Fruit fly (Drosophila melanogaster) whole organism, embryonic: Measurements from ENCODE around the gene Glys.

Experiments used
- Antp ChIP-seq: fragments of 200-800 bp; sonication (Bioruptor generic); optimal IDR thresholded peaks from 3 replicates; lab custom pipeline; 2016; ENCODE audit warnings: missing biosample characterization, missing genetic modification characterization
- CG11456 ChIP-seq: fragments of 200-800 bp; sonication (Bioruptor generic); IDR thresholded peaks from 3 replicates; pipeline ENCODE4 v1.3.6; 2022; ENCODE audit warnings: missing biosample characterization, missing genetic modification characterization
- CG11504 ChIP-seq: fragments of 200-800 bp; sonication (Bioruptor generic); optimal IDR thresholded peaks from 3 replicates; lab custom pipeline; 2019; ENCODE audit warnings: missing biosample characterization, mild to moderate bottlenecking, missing genetic modification characterization, moderate library complexity
- CG11696 ChIP-seq: fragments of 200-800 bp; sonication (Bioruptor generic); IDR thresholded peaks from 2 replicates; pipeline ENCODE4 v1.3.6; 2022; ENCODE audit warnings: missing biosample characterization, missing genetic modification characterization
- CG12236 ChIP-seq: fragments of 200-800 bp; sonication (Bioruptor generic); optimal IDR thresholded peaks from 2 replicates; lab custom pipeline; 2016; ENCODE audit warnings: missing biosample characterization, missing genetic modification characterization
- CG12769 ChIP-seq: fragments of 200-800 bp; sonication (Bioruptor generic); optimal IDR thresholded peaks from 2 replicates; lab custom pipeline; 2019; ENCODE audit warnings: missing biosample characterization, mild to moderate bottlenecking, missing genetic modification characterization, moderate library complexity
- CG14667 ChIP-seq: fragments of 200-800 bp; sonication (Bioruptor generic); IDR thresholded peaks from 2 replicates; pipeline ENCODE4 v1.3.6; 2022; ENCODE audit warnings: missing biosample characterization, missing genetic modification characterization
- CG14710 ChIP-seq: fragments of 200-800 bp; sonication (Bioruptor generic); optimal IDR thresholded peaks from 3 replicates; lab custom pipeline; 2019; ENCODE audit warnings: missing biosample characterization, mild to moderate bottlenecking, missing genetic modification characterization, moderate library complexity
- CG15601 ChIP-seq: fragments of 200-800 bp; sonication (Bioruptor generic); optimal IDR thresholded peaks from 3 replicates; lab custom pipeline; 2019; ENCODE audit warnings: missing biosample characterization, mild to moderate bottlenecking, missing genetic modification characterization, moderate library complexity
- CG1647 ChIP-seq: fragments of 200-800 bp; sonication (Bioruptor generic); optimal IDR thresholded peaks from 3 replicates; lab custom pipeline; 2016; ENCODE audit warnings: missing biosample characterization, missing genetic modification characterization
- CG17328 ChIP-seq: fragments of 200-800 bp; sonication (Bioruptor generic); IDR thresholded peaks from 2 replicates; pipeline ENCODE4 v1.3.6; 2022; ENCODE audit warnings: missing biosample characterization, missing genetic modification characterization
- CG17612 ChIP-seq: fragments of 200-800 bp; sonication (Bioruptor generic); IDR thresholded peaks from 2 replicates; pipeline ENCODE4 v1.3.6; 2022; ENCODE audit warnings: missing biosample characterization, missing genetic modification characterization
- CG1832 ChIP-seq: fragments of 200-800 bp; sonication (Bioruptor generic); optimal IDR thresholded peaks from 2 replicates; lab custom pipeline; 2017; ENCODE audit warnings: missing biosample characterization, mild to moderate bottlenecking, missing genetic modification characterization, inconsistent platforms
- CG31441 ChIP-seq: fragments of 200-800 bp; sonication (Bioruptor generic); IDR thresholded peaks from 2 replicates; pipeline ENCODE4 v1.3.6; 2022; ENCODE audit warnings: missing biosample characterization, missing genetic modification characterization
- CG33557 ChIP-seq: fragments of 200-800 bp; sonication (Bioruptor generic); optimal IDR thresholded peaks from 2 replicates; lab custom pipeline; 2019; ENCODE audit warnings: missing biosample characterization, mild to moderate bottlenecking, missing genetic modification characterization, moderate library complexity
- CG42726 ChIP-seq: fragments of 200-800 bp; sonication (Bioruptor generic); IDR thresholded peaks from 2 replicates; pipeline ENCODE4 v1.3.6; 2022; ENCODE audit warnings: missing biosample characterization, missing genetic modification characterization; ENCODE audit not compliant: partially characterized antibody
- CG4328 ChIP-seq: fragments of 200-800 bp; sonication (Bioruptor generic); optimal IDR thresholded peaks from 3 replicates; lab custom pipeline; 2017; ENCODE audit warnings: missing biosample characterization, missing genetic modification reagents, missing genetic modification characterization
- CG4360 ChIP-seq: fragments of 200-800 bp; sonication (Bioruptor generic); IDR thresholded peaks from 2 replicates; pipeline ENCODE4 v1.3.6; 2022; ENCODE audit warnings: missing biosample characterization, missing genetic modification characterization
- CG4707 ChIP-seq: fragments of 200-800 bp; sonication (Bioruptor generic); optimal IDR thresholded peaks from 2 replicates; lab custom pipeline; 2018; ENCODE audit warnings: missing biosample characterization, mild to moderate bottlenecking, missing genetic modification characterization, moderate library complexity
- CG5180 ChIP-seq: fragments of 200-800 bp; sonication (Bioruptor generic); optimal IDR thresholded peaks from 3 replicates; lab custom pipeline; 2017; ENCODE audit warnings: missing biosample characterization, missing genetic modification characterization, mild to moderate bottlenecking, moderate library complexity, missing genetic modification reagents
- CG6813 ChIP-seq: fragments of 200-800 bp; sonication (Bioruptor generic); optimal IDR thresholded peaks from 2 replicates; lab custom pipeline; 2017; ENCODE audit warnings: missing biosample characterization, missing genetic modification characterization, mild to moderate bottlenecking, moderate library complexity, missing genetic modification reagents
- CG8290 ChIP-seq, 3 experiments: fragments of 200-800 bp; sonication (Bioruptor generic); optimal IDR thresholded peaks; 2 replicates each; lab custom pipeline; 2016 to 2019; ENCODE audit warnings: missing biosample characterization in 3 of 3, missing genetic modification characterization in 3 of 3, mild to moderate bottlenecking in 2 of 3, moderate library complexity in 1 of 3
- CkIIα-i1 ChIP-seq: fragments of 200-800 bp; sonication (Bioruptor generic); IDR thresholded peaks from 2 replicates; pipeline ENCODE4 v1.3.6; 2022; ENCODE audit warnings: missing biosample characterization, missing genetic modification characterization
- ERR ChIP-seq: fragments of 200-800 bp; sonication (Bioruptor generic); optimal IDR thresholded peaks from 2 replicates; lab custom pipeline; 2016; ENCODE audit warnings: missing biosample characterization, missing genetic modification characterization
- Eip74EF ChIP-seq, 2 experiments: fragments of 200-800 bp in 1 of 2; fragments of >200 bp in 1 of 2; sonication (Bioruptor generic) in 1 of 2; optimal IDR thresholded peaks; 2 replicates each; lab custom pipeline; 2017 to 2019; ENCODE audit warnings: missing biosample characterization in 2 of 2, missing genetic modification characterization in 2 of 2, mild to moderate bottlenecking in 1 of 2, moderate library complexity in 1 of 2
- HLH3B ChIP-seq: fragments of 200-800 bp; sonication (Bioruptor generic); IDR thresholded peaks from 2 replicates; pipeline ENCODE4 v1.3.6; 2022; ENCODE audit warnings: missing biosample characterization, missing genetic modification characterization
- Lim3 ChIP-seq: fragments of 200-800 bp; sonication (Bioruptor generic); IDR thresholded peaks from 2 replicates; pipeline ENCODE4 v1.3.6; 2022; ENCODE audit warnings: missing biosample characterization, missing genetic modification characterization
- MTF-1 ChIP-seq: fragments of 200-800 bp; sonication (Bioruptor generic); optimal IDR thresholded peaks from 2 replicates; lab custom pipeline; 2018; ENCODE audit warnings: missing biosample characterization, mild to moderate bottlenecking, missing genetic modification characterization, borderline replicate concordance
- Opbp ChIP-seq: fragments of 200-800 bp; sonication (Bioruptor generic); IDR thresholded peaks from 3 replicates; pipeline ENCODE4 v1.3.6; 2022; ENCODE audit warnings: missing biosample characterization, missing genetic modification characterization; ENCODE audit not compliant: partially characterized antibody
- Ravus ChIP-seq: fragments of 200-800 bp; sonication (Bioruptor generic); IDR thresholded peaks from 2 replicates; pipeline ENCODE4 v1.3.6; 2022; ENCODE audit warnings: missing biosample characterization, missing genetic modification characterization
- Scr ChIP-seq: fragments of 200-800 bp; sonication (Bioruptor generic); IDR thresholded peaks from 2 replicates; pipeline ENCODE4 v1.3.6; 2022; ENCODE audit warnings: missing biosample characterization, missing genetic modification characterization; ENCODE audit not compliant: partially characterized antibody
- Ssrp ChIP-seq: fragments of 200-800 bp; sonication (Bioruptor generic); optimal IDR thresholded peaks from 2 replicates; lab custom pipeline; 2018; ENCODE audit warnings: missing biosample characterization, mild to moderate bottlenecking, missing genetic modification characterization, moderate library complexity
- TFAM ChIP-seq: fragments of 200-800 bp; sonication (Bioruptor generic); optimal IDR thresholded peaks from 2 replicates; lab custom pipeline; 2017; ENCODE audit warnings: missing biosample characterization, missing genetic modification characterization, inconsistent platforms
- Trl ChIP-seq, 3 experiments: fragments of >200 bp in 2 of 3; fragments of 200-800 bp in 1 of 3; sonication (Bioruptor generic) in 1 of 3; optimal IDR thresholded peaks; 2 replicates in 1 of 3; 3 replicates in 2 of 3; lab custom pipeline; 2016 to 2017; ENCODE audit warnings: missing biosample characterization in 1 of 3, missing genetic modification characterization in 1 of 3
- Usf ChIP-seq: fragments of 200-800 bp; sonication (Bioruptor generic); optimal IDR thresholded peaks from 2 replicates; lab custom pipeline; 2017; ENCODE audit warnings: missing genotype, missing biosample characterization, missing genetic modification characterization
- ab ChIP-seq: fragments of 200-800 bp; sonication (Bioruptor generic); optimal IDR thresholded peaks from 2 replicates; lab custom pipeline; 2016; ENCODE audit warnings: missing biosample characterization, missing genetic modification characterization
- amos ChIP-seq: fragments of 200-800 bp; sonication (Bioruptor generic); IDR thresholded peaks from 2 replicates; pipeline ENCODE4 v1.3.6; 2022; ENCODE audit warnings: missing biosample characterization, missing genetic modification characterization; ENCODE audit not compliant: partially characterized antibody
- dimm ChIP-seq: fragments of 200-800 bp; sonication (Bioruptor generic); IDR thresholded peaks from 2 replicates; pipeline ENCODE4 v1.3.6; 2022; ENCODE audit warnings: missing biosample characterization, missing genetic modification characterization
- en ChIP-seq: fragments of 200-800 bp; sonication (Bioruptor generic); optimal IDR thresholded peaks from 2 replicates; lab custom pipeline; 2016; ENCODE audit warnings: missing biosample characterization, missing genetic modification characterization
- insv ChIP-seq, 2 experiments: fragments of 200-800 bp; sonication (Bioruptor generic); optimal IDR thresholded peaks; 3 replicates each; lab custom pipeline; 2016 to 2018; ENCODE audit warnings: missing biosample characterization in 2 of 2, missing genetic modification characterization in 2 of 2
- mam ChIP-seq: fragments of 200-800 bp; sonication (Bioruptor generic); optimal IDR thresholded peaks from 3 replicates; lab custom pipeline; 2016; ENCODE audit warnings: missing biosample characterization, missing genetic modification characterization
- mirr ChIP-seq: fragments of 200-800 bp; sonication (Bioruptor generic); optimal IDR thresholded peaks from 3 replicates; lab custom pipeline; 2018; ENCODE audit warnings: missing biosample characterization, mild to moderate bottlenecking, missing genetic modification characterization
- otp ChIP-seq: fragments of 200-800 bp; sonication (Bioruptor generic); IDR thresholded peaks from 3 replicates; pipeline ENCODE4, ENCODE4 v1.3.6; 2022; ENCODE audit warnings: missing biosample characterization, missing genetic modification characterization
- pho ChIP-seq: fragments of 200-800 bp; sonication (Bioruptor generic); optimal IDR thresholded peaks from 2 replicates; lab custom pipeline; 2016; ENCODE audit warnings: missing biosample characterization, missing genetic modification characterization
- so ChIP-seq: fragments of 200-800 bp; sonication (Bioruptor generic); IDR thresholded peaks from 3 replicates; pipeline ENCODE4 v1.3.6; 2022; ENCODE audit warnings: missing biosample characterization, missing genetic modification characterization
- sqz ChIP-seq: fragments of 200-800 bp; sonication (Bioruptor generic); optimal IDR thresholded peaks from 3 replicates; lab custom pipeline; 2018; ENCODE audit warnings: missing biosample characterization, mild to moderate bottlenecking, missing genetic modification characterization
- tgo ChIP-seq: fragments of 200-800 bp; sonication (Bioruptor generic); IDR thresholded peaks from 3 replicates; pipeline ENCODE4 v1.3.6; 2022; ENCODE audit warnings: missing biosample characterization, missing genetic modification characterization
- vfl ChIP-seq: fragments of 200-800 bp; sonication (Bioruptor generic); optimal IDR thresholded peaks from 2 replicates; lab custom pipeline; 2016; ENCODE audit warnings: missing biosample characterization, missing genetic modification characterization
- vnd ChIP-seq: fragments of 200-800 bp; sonication (Bioruptor generic); IDR thresholded peaks from 3 replicates; pipeline ENCODE4 v1.3.6; 2022; ENCODE audit warnings: missing biosample characterization, missing genetic modification characterization; ENCODE audit not compliant: partially characterized antibody
- zen2 ChIP-seq: fragments of 200-800 bp; sonication (Bioruptor generic); IDR thresholded peaks from 3 replicates; pipeline ENCODE4 v1.3.6; 2022; ENCODE audit warnings: missing biosample characterization, missing genetic modification characterization; ENCODE audit not compliant: partially characterized antibody

Glys gene

DNA sequence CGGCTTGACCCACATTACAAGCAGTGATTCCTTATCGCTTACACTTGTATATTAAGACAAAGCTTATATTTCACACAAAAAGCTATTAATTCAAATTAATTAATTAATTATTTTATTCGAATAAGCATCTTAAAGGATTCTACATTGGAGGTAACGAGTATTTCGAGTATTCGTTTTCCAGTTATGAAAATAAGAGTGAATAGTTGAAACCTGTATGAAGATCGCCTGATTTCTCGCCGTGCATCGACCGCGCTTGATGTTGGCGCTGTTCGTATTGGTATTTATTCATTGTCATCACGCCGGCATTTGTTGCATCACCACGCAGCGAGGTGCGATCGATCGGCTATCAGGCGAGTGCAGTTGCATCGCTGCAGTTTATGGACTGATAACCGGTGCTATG lies 1.8 kb downstream of the Glys start (continued):
- TF ChIP-seq zen2 (no peak), Usf (GFP tag; lab: Kevin White, UChicago) (no peak), en (no peak), CG17328 (GFP tag; lab: Robert Waterston, UW) (0 out of 2 replicates have a peak, but pooled peaks have one; percentile 44), CG17612 (GFP tag; lab: Robert Waterston, UW) (no peak), HLH3B (GFP tag; lab: Robert Waterston, UW) (peak; percentile 56), CG5180 (GFP tag; lab: Kevin White, UChicago) (peak; percentile 58), Opbp (GFP tag; lab: Robert Waterston, UW) (no peak), TFAM (GFP tag; lab: Kevin White, UChicago) (no peak), mirr (GFP tag; lab: Kevin White, UChicago) (no peak), CG33557 (no peak), amos (GFP tag; lab: Robert Waterston, UW) (no peak), CG14667 (GFP tag; lab: Robert Waterston, UW) (peak; percentile 52; the same call in 1 of the 2 replicates), MTF-1 (GFP tag; lab: Kevin White, UChicago) (no peak), Trl (optimal IDR thresholded peaks at IDR 0.05; lab: Kevin White, UChicago) (no peak), Trl (GFP tag; optimal IDR thresholded peaks at IDR 0.05; lab: Kevin White, UChicago) (no peak), insv (GFP tag; optimal IDR thresholded peaks at IDR 0.05; lab: Kevin White, UChicago) (no peak), Ssrp (peak; percentile 24), CG31441 (GFP tag; lab: Robert Waterston, UW) (peak; percentile 76), dimm (GFP tag; lab: Robert Waterston, UW) (no peak), CG11504 (tag; lab: Kevin White, UChicago) (peak; percentile 62), Lim3 (GFP tag; lab: Robert Waterston, UW) (no peak), CG12236 (GFP tag; lab: Kevin White, UChicago) (no peak), CG11696 (peak; percentile 27; the same call in 1 of the 2 replicates), pho (GFP tag; lab: Kevin White, UChicago) (no peak), vfl (GFP tag; lab: Kevin White, UChicago) (no peak), CG15601 (tag; lab: Kevin White, UChicago) (peak; percentile 41), CG4360 (no peak), Antp (no peak), otp (GFP tag; lab: Robert Waterston, UW) (no peak), CG14710 (no peak), mam (GFP tag; lab: Kevin White, UChicago) (no peak), Ravus (GFP tag; lab: Robert Waterston, UW) (no peak), CG6813 (GFP tag; lab: Kevin White, UChicago) (peak; percentile 49), CG8290 (GFP tag; optimal IDR thresholded peaks at IDR 0.05; lab: Kevin White, UChicago) (no peak), CG8290 (tag; optimal IDR thresholded peaks at IDR 0.05; lab: Kevin White, UChicago) (no peak), ab (no peak), CG4707 (GFP tag; lab: Kevin White, UChicago) (no peak), CG1647 (no peak), CG1832 (GFP tag; lab: Kevin White, UChicago) (no peak), CG12769 (tag; lab: Kevin White, UChicago) (no peak), CkIIα-i1 (GFP tag; lab: Robert Waterston, UW) (no peak), CG11456 (GFP tag; lab: Robert Waterston, UW) (no peak), Scr (no peak), sqz (GFP tag; lab: Kevin White, UChicago) (no peak), ERR (GFP tag; lab: Kevin White, UChicago) (no peak), CG4328 (GFP tag; lab: Kevin White, UChicago) (no peak), tgo (GFP tag; lab: Robert Waterston, UW) (peak; percentile 61; the same call in 1 of the 3 replicates), CG42726 (GFP tag; lab: Robert Waterston, UW) (no peak), so (no peak), vnd (GFP tag; lab: Robert Waterston, UW) (no peak), Eip74EF (GFP tag; optimal IDR thresholded peaks at IDR 0.05; lab: Kevin White, UChicago) (peak in 1 of 2 experiments; percentile 61)
